Fruit fly (Drosophila melanogaster) whole organism, embryonic: ENCODE measurements around the gene hdly.

Experiments
- Antp ChIP-seq: fragments of 200-800 bp; sonication (Bioruptor generic); optimal IDR thresholded peaks from 3 replicates; lab custom pipeline; 2016; ENCODE audit warnings: missing biosample characterization, missing genetic modification characterization
- BEAF-32 ChIP-seq: fragments of 200-800 bp; sonication (Bioruptor generic); optimal IDR thresholded peaks from 3 replicates; lab custom pipeline; 2017; ENCODE audit warnings: missing biosample characterization, missing genetic modification characterization, mild to moderate bottlenecking, moderate library complexity, missing genetic modification reagents
- CG10979 ChIP-seq: fragments of 200-800 bp; sonication (Bioruptor generic); optimal IDR thresholded peaks from 2 replicates; lab custom pipeline; 2018; ENCODE audit warnings: missing biosample characterization, mild to moderate bottlenecking, missing genetic modification characterization, moderate library complexity
- CG11247 ChIP-seq: fragments of 200-800 bp; sonication (Bioruptor generic); IDR thresholded peaks from 2 replicates; pipeline ENCODE4 v1.3.6; 2022; ENCODE audit warnings: missing biosample characterization, missing genetic modification characterization
- CG12219 ChIP-seq: fragments of 200-800 bp; sonication (Bioruptor generic); optimal IDR thresholded peaks from 3 replicates; lab custom pipeline; 2018; ENCODE audit warnings: missing biosample characterization, mild to moderate bottlenecking, missing genetic modification characterization
- CG12391 ChIP-seq: fragments of 200-800 bp; sonication (Bioruptor generic); optimal IDR thresholded peaks from 3 replicates; lab custom pipeline; 2018; ENCODE audit warnings: missing biosample characterization, mild to moderate bottlenecking, missing genetic modification characterization, moderate library complexity
- CG12659 ChIP-seq: fragments of 200-800 bp; sonication (Bioruptor generic); optimal IDR thresholded peaks from 3 replicates; lab custom pipeline; 2017; ENCODE audit warnings: mild to moderate bottlenecking, missing biosample characterization, missing genetic modification reagents, missing genetic modification characterization
- CG16779 ChIP-seq: fragments of 200-800 bp; sonication (Bioruptor generic); IDR thresholded peaks from 2 replicates; pipeline ENCODE4 v1.3.6; 2022; ENCODE audit warnings: missing biosample characterization, missing genetic modification characterization
- CG17802 ChIP-seq: fragments of 200-800 bp; sonication (Bioruptor generic); optimal IDR thresholded peaks from 2 replicates; lab custom pipeline; 2018; ENCODE audit warnings: missing biosample characterization, mild to moderate bottlenecking, missing genetic modification characterization, moderate library complexity
- CG17829 ChIP-seq: fragments of 200-800 bp; optimal IDR thresholded peaks from 2 replicates; lab custom pipeline; 2019; ENCODE audit warnings: missing biosample characterization, mild to moderate bottlenecking, missing genetic modification characterization, moderate library complexity
- CG2116 ChIP-seq: fragments of 200-800 bp; sonication (Bioruptor generic); optimal IDR thresholded peaks from 3 replicates; lab custom pipeline; 2018; ENCODE audit warnings: missing biosample characterization, mild to moderate bottlenecking, missing genetic modification characterization
- CG2129 ChIP-seq: fragments of 200-800 bp; sonication (Bioruptor generic); IDR thresholded peaks from 2 replicates; pipeline ENCODE4 v1.3.6; 2022; ENCODE audit warnings: missing biosample characterization, missing genetic modification characterization; ENCODE audit not compliant: partially characterized antibody
- CG2889 ChIP-seq: fragments of 200-800 bp; sonication (Bioruptor generic); IDR thresholded peaks from 3 replicates; pipeline ENCODE4 v1.3.6; 2022; ENCODE audit warnings: missing biosample characterization, missing genetic modification characterization
- CG3995 ChIP-seq: fragments of 200-800 bp; sonication (Bioruptor generic); optimal IDR thresholded peaks from 3 replicates; lab custom pipeline; 2016; ENCODE audit warnings: missing biosample characterization, missing genetic modification characterization
- CG4820 ChIP-seq: fragments of 200-800 bp; sonication (Bioruptor generic); optimal IDR thresholded peaks from 3 replicates; lab custom pipeline; 2016; ENCODE audit warnings: missing biosample characterization, missing genetic modification characterization
- CG5245 ChIP-seq: fragments of 200-800 bp; sonication (Bioruptor generic); optimal IDR thresholded peaks from 3 replicates; lab custom pipeline; 2016; ENCODE audit warnings: missing biosample characterization, missing genetic modification characterization
- CG6791 ChIP-seq: fragments of 200-800 bp; sonication (Bioruptor generic); IDR thresholded peaks from 3 replicates; pipeline ENCODE4 v1.3.6; 2022; ENCODE audit warnings: missing biosample characterization, missing genetic modification characterization; ENCODE audit not compliant: partially characterized antibody
- CG8281 ChIP-seq: fragments of 200-800 bp; sonication (Bioruptor generic); optimal IDR thresholded peaks from 2 replicates; lab custom pipeline; 2018; ENCODE audit warnings: missing biosample characterization, mild to moderate bottlenecking, missing genetic modification characterization, moderate library complexity
- CG9437 ChIP-seq: fragments of 200-800 bp; sonication (Bioruptor generic); optimal IDR thresholded peaks from 2 replicates; lab custom pipeline; 2018; ENCODE audit warnings: missing biosample characterization, mild to moderate bottlenecking, missing genetic modification characterization
- CG9609 ChIP-seq: fragments of 200-800 bp; sonication (Bioruptor generic); optimal IDR thresholded peaks from 3 replicates; lab custom pipeline; 2016; ENCODE audit warnings: missing biosample characterization, missing genetic modification characterization
- CHES-1-like ChIP-seq: fragments of 200-800 bp; sonication (Bioruptor generic); optimal IDR thresholded peaks from 2 replicates; lab custom pipeline; 2016; ENCODE audit warnings: missing biosample characterization, missing genetic modification characterization
- Dbx ChIP-seq: fragments of 200-800 bp; sonication (Bioruptor generic); IDR thresholded peaks from 3 replicates; pipeline ENCODE4 v1.3.6; 2022; ENCODE audit warnings: missing biosample characterization, missing genetic modification characterization
- Dp ChIP-seq: fragments of 200-800 bp; sonication (Bioruptor generic); optimal IDR thresholded peaks from 2 replicates; lab custom pipeline; 2018; ENCODE audit warnings: missing biosample characterization, mild to moderate bottlenecking, missing genetic modification characterization, moderate library complexity
- Dref ChIP-seq: fragments of 200-800 bp; sonication (Bioruptor generic); IDR thresholded peaks from 2 replicates; pipeline ENCODE4 v1.3.6; 2022; ENCODE audit warnings: missing biosample characterization, missing genetic modification characterization
- HHEX ChIP-seq: fragments of 200-800 bp; sonication (Bioruptor generic); optimal IDR thresholded peaks from 3 replicates; lab custom pipeline; 2017; ENCODE audit warnings: missing biosample characterization, mild to moderate bottlenecking, missing genetic modification characterization, missing genetic modification reagents
- Hsf ChIP-seq: fragments of 200-800 bp; sonication (Bioruptor generic); optimal IDR thresholded peaks from 3 replicates; lab custom pipeline; 2016; ENCODE audit warnings: missing biosample characterization, missing genetic modification characterization
- Lhr ChIP-seq: fragments of 200-800 bp; sonication (Bioruptor generic); optimal IDR thresholded peaks from 3 replicates; lab custom pipeline; 2017; ENCODE audit warnings: mild to moderate bottlenecking, missing biosample characterization, missing genetic modification reagents, missing genetic modification characterization
- Med ChIP-seq: fragments of 200-800 bp; sonication (Bioruptor generic); peaks from one replicate; lab custom pipeline; 2016; ENCODE audit warnings: missing biosample characterization, missing genetic modification characterization, mild to moderate bottlenecking, inconsistent platforms, moderate library complexity
- Myb ChIP-seq: fragments of 200-800 bp; sonication (Bioruptor generic); optimal IDR thresholded peaks from 2 replicates; lab custom pipeline; 2016; ENCODE audit warnings: missing biosample characterization, missing genetic modification characterization
- NC2α ChIP-seq: fragments of 200-800 bp; sonication (Bioruptor generic); optimal IDR thresholded peaks from 2 replicates; lab custom pipeline; 2016; ENCODE audit warnings: missing biosample characterization, missing genetic modification characterization
- Oaz ChIP-seq: fragments of 200-800 bp; sonication (Bioruptor generic); IDR thresholded peaks from 2 replicates; pipeline ENCODE4 v1.3.6; 2022; ENCODE audit warnings: missing biosample characterization, missing genetic modification characterization
- Sox102F ChIP-seq: fragments of 200-800 bp; sonication (Bioruptor generic); optimal IDR thresholded peaks from 2 replicates; lab custom pipeline; 2018; ENCODE audit warnings: missing biosample characterization, mild to moderate bottlenecking, missing genetic modification characterization, moderate library complexity
- Taf1 ChIP-seq: fragments of 200-800 bp; sonication (Bioruptor generic); IDR thresholded peaks from 2 replicates; pipeline ENCODE4 v1.3.6; 2022; ENCODE audit warnings: missing biosample characterization, missing genetic modification characterization
- ab ChIP-seq: fragments of 200-800 bp; sonication (Bioruptor generic); optimal IDR thresholded peaks from 2 replicates; lab custom pipeline; 2016; ENCODE audit warnings: missing biosample characterization, missing genetic modification characterization
- ap ChIP-seq: fragments of 200-800 bp; sonication (Bioruptor generic); IDR thresholded peaks from 2 replicates; pipeline ENCODE4 v1.3.6; 2022; ENCODE audit warnings: missing biosample characterization, missing genetic modification characterization
- bigmax ChIP-seq: fragments of 200-800 bp; sonication (Bioruptor generic); optimal IDR thresholded peaks from 2 replicates; lab custom pipeline; 2018; ENCODE audit warnings: missing biosample characterization, mild to moderate bottlenecking, missing genetic modification characterization
- cas ChIP-seq: fragments of 200-800 bp; sonication (Bioruptor generic); IDR thresholded peaks from 2 replicates; pipeline ENCODE4 v1.3.6; 2022; ENCODE audit warnings: missing biosample characterization, missing genetic modification characterization
- cato ChIP-seq: fragments of 200-800 bp; sonication (Bioruptor generic); optimal IDR thresholded peaks from 2 replicates; lab custom pipeline; 2016; ENCODE audit warnings: missing biosample characterization, missing genetic modification characterization, borderline replicate concordance
- chm ChIP-seq: fragments of 200-800 bp; sonication (Bioruptor generic); IDR thresholded peaks from 2 replicates; pipeline ENCODE4 v1.3.6; 2022; ENCODE audit warnings: missing biosample characterization, missing genetic modification characterization
- crp ChIP-seq, 2 experiments: fragments of 200-800 bp; sonication (Bioruptor generic); optimal IDR thresholded peaks; 2 replicates in 1 of 2; 3 replicates in 1 of 2; lab custom pipeline; 2017; ENCODE audit warnings: missing biosample characterization in 2 of 2, missing genetic modification characterization in 2 of 2, mild to moderate bottlenecking in 1 of 2, moderate library complexity in 1 of 2
- gfzf ChIP-seq: fragments of 200-800 bp; sonication (Bioruptor generic); optimal IDR thresholded peaks from 2 replicates; lab custom pipeline; 2016; ENCODE audit warnings: missing biosample characterization, mild to moderate bottlenecking, missing genetic modification characterization, moderate library complexity
- phol ChIP-seq: fragments of 200-800 bp; sonication (Bioruptor generic); optimal IDR thresholded peaks from 3 replicates; lab custom pipeline; 2018; ENCODE audit warnings: missing biosample characterization, mild to moderate bottlenecking, missing genetic modification characterization, moderate library complexity
- run ChIP-seq: fragments of 200-800 bp; sonication (Bioruptor generic); optimal IDR thresholded peaks from 3 replicates; lab custom pipeline; 2018; ENCODE audit warnings: missing biosample characterization, mild to moderate bottlenecking, missing genetic modification characterization
- sd ChIP-seq: fragments of 200-800 bp; sonication (Bioruptor generic); optimal IDR thresholded peaks from 3 replicates; lab custom pipeline; 2018; ENCODE audit warnings: missing biosample characterization, mild to moderate bottlenecking, missing genetic modification characterization, moderate library complexity
- shn ChIP-seq: fragments of 200-800 bp; sonication (Bioruptor generic); optimal IDR thresholded peaks from 3 replicates; lab custom pipeline; 2016; ENCODE audit warnings: missing biosample characterization, missing genetic modification characterization
- sima ChIP-seq: fragments of 200-800 bp; sonication (Bioruptor generic); optimal IDR thresholded peaks from 2 replicates; lab custom pipeline; 2016; ENCODE audit warnings: missing biosample characterization, missing genetic modification characterization
- sob ChIP-seq: fragments of 200-800 bp; sonication (Bioruptor generic); IDR thresholded peaks from 2 replicates; pipeline ENCODE4 v1.3.6; 2022; ENCODE audit warnings: missing biosample characterization, missing genetic modification characterization
- tin ChIP-seq: fragments of 200-800 bp; sonication (Bioruptor generic); optimal IDR thresholded peaks from 3 replicates; lab custom pipeline; 2016; ENCODE audit warnings: missing biosample characterization, missing genetic modification characterization
- tio ChIP-seq: fragments of 200-800 bp; sonication (Bioruptor generic); optimal IDR thresholded peaks from 2 replicates; lab custom pipeline; 2017; ENCODE audit warnings: missing biosample characterization, missing genetic modification characterization, inconsistent platforms
- tup ChIP-seq: fragments of 200-800 bp; sonication (Bioruptor generic); optimal IDR thresholded peaks from 2 replicates; lab custom pipeline; 2016; ENCODE audit warnings: missing biosample characterization, mild to moderate bottlenecking, missing genetic modification characterization, moderate library complexity
- zfh1 ChIP-seq: fragments of 200-800 bp; sonication (Bioruptor generic); IDR thresholded peaks from 3 replicates; pipeline ENCODE4 v1.3.6; 2022; ENCODE audit warnings: missing biosample characterization, missing genetic modification characterization

The hdly gene

dm6 chr3R:20947991-20948407 is 33.9 kb downstream of the hdly start (continued):
- TF ChIP-seq bigmax (no peak), Med (GFP tag; lab: Kevin White, UChicago) (peak; percentile 90), shn (GFP tag; lab: Kevin White, UChicago) (no peak), tup (GFP tag; lab: Kevin White, UChicago) (no peak), CG17829 (tag; lab: Kevin White, UChicago) (no peak), Dp (GFP tag; lab: Kevin White, UChicago) (peak; percentile 48), sd (tag; lab: Kevin White, UChicago) (no peak), Dbx (GFP tag; lab: Robert Waterston, UW) (peak; percentile 63; the same call in 2 of the 3 replicates), HHEX (GFP tag; lab: Kevin White, UChicago) (no peak), Antp (GFP tag; lab: Kevin White, UChicago) (peak; percentile 39), CG6791 (GFP tag; lab: Robert Waterston, UW) (peak; percentile 72), CG12219 (GFP tag; lab: Kevin White, UChicago) (no peak), CG2889 (GFP tag; lab: Robert Waterston, UW) (no peak), CG3995 (GFP tag; lab: Kevin White, UChicago) (no peak), CG9437 (GFP tag; lab: Kevin White, UChicago) (no peak), Dref (GFP tag; lab: Robert Waterston, UW) (peak; percentile 37), crp (GFP tag; optimal IDR thresholded peaks at IDR 0.05; lab: Kevin White, UChicago) (no peak), CG17802 (tag; lab: Kevin White, UChicago) (no peak), CG9609 (GFP tag; lab: Kevin White, UChicago) (peak; percentile 41), CG12391 (tag; lab: Kevin White, UChicago) (no peak), run (tag; lab: Kevin White, UChicago) (no peak), NC2α (GFP tag; lab: Kevin White, UChicago) (peak; percentile 23), sima (no peak), gfzf (peak; percentile 28), CG2116 (GFP tag; lab: Kevin White, UChicago) (no peak), CG10979 (tag; lab: Kevin White, UChicago) (peak; percentile 69), Lhr (GFP tag; lab: Kevin White, UChicago) (peak; percentile 81), zfh1 (GFP tag; lab: Robert Waterston, UW) (peak; percentile 7; the same call in 1 of the 3 replicates), CHES-1-like (GFP tag; lab: Kevin White, UChicago) (peak; percentile 5), BEAF-32 (GFP tag; lab: Kevin White, UChicago) (no peak), phol (no peak), CG11247 (GFP tag; lab: Robert Waterston, UW) (peak; percentile 62; the same call in 1 of the 2 replicates), chm (GFP tag; lab: Robert Waterston, UW) (no peak), CG5245 (GFP tag; lab: Kevin White, UChicago) (peak; percentile 37), cas (GFP tag; lab: Robert Waterston, UW) (no peak), ab (no peak), cato (GFP tag; lab: Kevin White, UChicago) (no peak), CG2129 (no peak), CG4820 (GFP tag; lab: Kevin White, UChicago) (no peak), tin (peak; percentile 36), CG12659 (no peak), Myb (GFP tag; lab: Kevin White, UChicago) (peak; percentile 65), Hsf (GFP tag; lab: Kevin White, UChicago) (peak; percentile 46), sob (GFP tag; lab: Robert Waterston, UW) (peak; percentile 66), Sox102F (GFP tag; lab: Kevin White, UChicago) (peak; percentile 30), CG16779 (no peak), ap (GFP tag; lab: Robert Waterston, UW) (no peak; the same call in 1 of the 2 replicates), Taf1 (0 out of 2 replicates have a peak, but pooled peaks have one; percentile 39), tio (GFP tag; lab: Kevin White, UChicago) (no peak), CG8281 (tag; lab: Kevin White, UChicago) (no peak), Oaz (GFP tag; lab: Robert Waterston, UW) (no peak)
